Worm (Caenorhabditis elegans) whole organism, L4/young adult: ENCODE measurements around the gene K10D6.4.

Experiments
- W03F9.2 ChIP-seq: fragments of 150-350 bp; optimal IDR thresholded peaks from 2 replicates; lab custom pipeline; 2014; ENCODE audit warnings: missing biosample characterization, missing genetic modification characterization
- dao-5 ChIP-seq: sonication (generic microtip); optimal IDR thresholded peaks from 2 replicates; lab custom pipeline; 2016; ENCODE audit warnings: missing genotype, missing genetic modification characterization, moderate library complexity, missing compliant biosample characterization
- him-1 ChIP-seq: sonication (generic microtip); optimal IDR thresholded peaks from 2 replicates; lab custom pipeline; 2016; ENCODE audit warnings: missing genotype, missing genetic modification reagents, missing genetic modification characterization, missing compliant biosample characterization

DNA sequence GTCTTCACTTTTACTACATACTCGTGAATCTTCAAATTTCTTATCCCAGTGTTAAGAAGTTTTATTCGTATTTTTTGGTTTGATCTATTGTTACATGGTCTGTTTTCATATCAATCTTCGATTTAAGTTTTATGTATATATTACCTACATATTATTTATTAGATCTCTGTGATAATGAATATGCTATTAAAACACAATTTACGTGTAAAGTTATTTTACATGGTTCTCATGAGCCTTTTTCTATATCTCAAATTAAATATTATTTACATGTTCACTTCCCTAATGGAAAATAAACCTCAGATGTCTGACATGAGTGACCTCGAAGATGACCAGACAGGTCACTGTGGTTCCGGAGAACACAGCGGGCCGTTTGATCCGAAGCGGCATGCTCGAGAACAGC is 42.8 kb downstream of the K10D6.4 start, which contains the start of gene mxl-1:
- TF ChIP-seq W03F9.2 (tag; lab: Kevin White, UChicago): no peak
- no peak for TF ChIP-seq dao-5
- TF ChIP-seq him-1 (tag; lab: Kevin White, UChicago): no peak
